Fruit fly (Drosophila melanogaster): Measurements from ENCODE around the gene ND-ASHI.

The ND-ASHI gene

dm6 chrX:6678635-6679501, at the start of gene ND-ASHI (continued):
- TF ChIP-seq pan (optimal IDR thresholded peaks at IDR 0.05): no peak
- TF ChIP-seq pan (GFP tag; optimal IDR thresholded peaks at IDR 0.05 in 1 of 2, IDR thresholded peaks at IDR 0.05 in 1 of 2): peak in 1 of 2 experiments; percentile 97
- peak; percentile 91 for TF ChIP-seq CG2889 (GFP tag; IDR thresholded peaks at IDR 0.05)
- peak; percentile 69 for TF ChIP-seq CG17912 (GFP tag; optimal IDR thresholded peaks at IDR 0.05)
- peak; percentile 94 for TF ChIP-seq ara (GFP tag; IDR thresholded peaks at IDR 0.05)
- TF ChIP-seq Atf-2 (GFP tag; optimal IDR thresholded peaks at IDR 0.05): peak; percentile 88
- TF ChIP-seq Ets65A (GFP tag): peak; percentile 98
- TF ChIP-seq stc (GFP tag; IDR thresholded peaks at IDR 0.05): peak; percentile 93
- no peak for TF ChIP-seq Scr (GFP tag; IDR thresholded peaks at IDR 0.05; ENCODE audit: partially characterized antibody)
- peak; percentile 89 for TF ChIP-seq chn (GFP tag; optimal IDR thresholded peaks at IDR 0.05)
- peak; percentile 96 for TF ChIP-seq Atf6 (GFP tag; IDR thresholded peaks at IDR 0.05)
- peak; percentile 87 for TF ChIP-seq CG1529 (GFP tag; optimal IDR thresholded peaks at IDR 0.05)
- peak; percentile 95 for TF ChIP-seq CG9727 (GFP tag; optimal IDR thresholded peaks at IDR 0.05)
- TF ChIP-seq NK7.1 (GFP tag; optimal IDR thresholded peaks at IDR 0.05): peak; percentile 78
- TF ChIP-seq CG7963 (GFP tag; IDR thresholded peaks at IDR 0.05; ENCODE audit: partially characterized antibody): no peak
- TF ChIP-seq caup (GFP tag; optimal IDR thresholded peaks at IDR 0.05; ENCODE audit: severe bottlenecking): peak; percentile 98
- TF ChIP-seq Opbp (GFP tag; IDR thresholded peaks at IDR 0.05; ENCODE audit: partially characterized antibody): no peak
- peak; percentile 84 for TF ChIP-seq CG3838 (GFP tag; optimal IDR thresholded peaks at IDR 0.05)
- peak; percentile 92 for TF ChIP-seq CG9215 (GFP tag; IDR thresholded peaks at IDR 0.05)
- peak; percentile 97 for TF ChIP-seq CG17328 (GFP tag; IDR thresholded peaks at IDR 0.05)
- TF ChIP-seq run (tag; optimal IDR thresholded peaks at IDR 0.05): peak; percentile 75
- peak; percentile 89 for TF ChIP-seq Usf (GFP tag; optimal IDR thresholded peaks at IDR 0.05)
- peak; percentile 41 for TF ChIP-seq CG30020 (tag; optimal IDR thresholded peaks at IDR 0.05)
- TF ChIP-seq GATAe (GFP tag; conservative IDR thresholded peaks at IDR 0.05): peak; percentile 85
- TF ChIP-seq prd (optimal IDR thresholded peaks at IDR 0.05): no peak
- TF ChIP-seq prd (GFP tag; IDR thresholded peaks at IDR 0.05): peak; percentile 96
- TF ChIP-seq CG4328 (GFP tag; optimal IDR thresholded peaks at IDR 0.05): peak; percentile 83
- TF ChIP-seq CG7271 (tag; optimal IDR thresholded peaks at IDR 0.05): peak; percentile 58
- no peak for TF ChIP-seq Hey (tag; optimal IDR thresholded peaks at IDR 0.05)
- TF ChIP-seq twi (tag; optimal IDR thresholded peaks at IDR 0.05): peak; percentile 73
- TF ChIP-seq tin (GFP tag; optimal IDR thresholded peaks at IDR 0.05): peak; percentile 93
- peak; percentile 71 for TF ChIP-seq dm (GFP tag; optimal IDR thresholded peaks at IDR 0.05)
- TF ChIP-seq sens (GFP tag): peak; percentile 98
- peak; percentile 86 for TF ChIP-seq CG10959 (GFP tag; IDR thresholded peaks at IDR 0.05)
- peak; percentile 89 for TF ChIP-seq CG11560 (tag; IDR thresholded peaks at IDR 0.05)
- peak; percentile 73 for TF ChIP-seq CG15073 (GFP tag; optimal IDR thresholded peaks at IDR 0.05)
- TF ChIP-seq CG17802 (tag; optimal IDR thresholded peaks at IDR 0.05): peak; percentile 74
- TF ChIP-seq CG7556 (GFP tag; optimal IDR thresholded peaks at IDR 0.05): peak; percentile 94
- peak; percentile 92 for TF ChIP-seq danr (GFP tag; IDR thresholded peaks at IDR 0.05)
- peak; percentile 97 for TF ChIP-seq CG14014 (GFP tag; IDR thresholded peaks at IDR 0.05)
- TF ChIP-seq grau (tag; optimal IDR thresholded peaks at IDR 0.05): peak; percentile 92
- TF ChIP-seq nmo (GFP tag; optimal IDR thresholded peaks at IDR 0.05): peak; percentile 94
- TF ChIP-seq Asciz (GFP tag; optimal IDR thresholded peaks at IDR 0.05): no peak
- peak; percentile 96 for TF ChIP-seq CG10147 (GFP tag; optimal IDR thresholded peaks at IDR 0.05)
- TF ChIP-seq CG14667 (GFP tag; IDR thresholded peaks at IDR 0.05): peak; percentile 90
- peak; percentile 94 for TF ChIP-seq Dek (tag; optimal IDR thresholded peaks at IDR 0.05)
- peak; percentile 89 for TF ChIP-seq fd96Cb (tag; optimal IDR thresholded peaks at IDR 0.05)
- no peak for TF ChIP-seq CG42726 (GFP tag; IDR thresholded peaks at IDR 0.05; ENCODE audit: partially characterized antibody)
- TF ChIP-seq ken (GFP tag; IDR thresholded peaks at IDR 0.05): peak; percentile 95
- TF ChIP-seq CG10431 (GFP tag; optimal IDR thresholded peaks at IDR 0.05): peak; percentile 72

Measured in whole organism, embryonic.